Fruit fly (Drosophila melanogaster) Kc167 (cell line): ENCODE data around the gene Gyc89Da.

Experiments used
- Myc ChIP-seq: fragments of >200 bp; optimal IDR thresholded peaks from 2 replicates; lab custom pipeline; 2017; ENCODE audit warnings: missing external identifiers
- Sin3A ChIP-seq: fragments of >200 bp; optimal IDR thresholded peaks from 2 replicates; lab custom pipeline; 2018; ENCODE audit warnings: missing external identifiers
- h ChIP-seq: fragments of >200 bp; optimal IDR thresholded peaks from 3 replicates; lab custom pipeline; 2018; ENCODE audit warnings: missing external identifiers
- insv ChIP-seq: fragments of >200 bp; optimal IDR thresholded peaks from 3 replicates; lab custom pipeline; 2018; ENCODE audit warnings: missing external identifiers
- psq ChIP-seq: fragments of >200 bp; optimal IDR thresholded peaks from 2 replicates; lab custom pipeline; 2017; ENCODE audit warnings: missing external identifiers
- ttk ChIP-seq: sonication (Bioruptor generic); optimal IDR thresholded peaks from 2 replicates; lab custom pipeline; 2017; ENCODE audit warnings: missing external identifiers

Gyc89Da gene

DNA sequence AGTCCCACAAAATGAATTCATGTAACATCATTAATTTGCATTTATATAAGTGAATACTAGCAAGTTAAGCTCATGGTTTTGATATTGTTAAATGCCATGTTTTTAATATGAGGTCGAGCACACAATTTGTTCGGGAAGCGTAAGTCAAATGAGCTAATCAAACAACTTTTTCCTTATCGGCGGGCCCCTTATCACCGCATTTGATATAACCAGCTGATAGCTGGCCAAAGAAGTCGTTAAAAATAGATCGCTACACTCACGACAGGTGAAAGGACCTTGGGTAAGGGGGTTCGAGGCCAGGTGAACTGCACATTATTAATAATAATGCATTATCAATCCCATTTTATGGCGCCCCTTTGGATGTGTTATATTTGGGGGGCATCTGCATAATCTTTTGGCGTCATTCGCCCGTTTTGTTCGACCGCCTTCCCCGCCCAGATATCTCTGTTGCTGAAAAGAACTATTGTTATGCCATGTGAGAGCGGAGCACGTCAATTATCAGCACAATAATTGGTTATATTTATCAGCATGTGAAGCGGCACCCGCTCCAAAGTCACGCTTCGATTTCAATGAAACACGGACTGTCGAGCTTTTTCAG, 24.9 kb upstream of the Gyc89Da start:
- TF ChIP-seq Myc (no peak), Sin3A (lab: Kevin White, UChicago) (no peak), h (lab: Kevin White, UChicago) (no peak), insv (lab: Kevin White, UChicago) (no peak), psq (lab: Kevin White, UChicago) (no peak), ttk (lab: Kevin White, UChicago) (no peak)

DNA sequence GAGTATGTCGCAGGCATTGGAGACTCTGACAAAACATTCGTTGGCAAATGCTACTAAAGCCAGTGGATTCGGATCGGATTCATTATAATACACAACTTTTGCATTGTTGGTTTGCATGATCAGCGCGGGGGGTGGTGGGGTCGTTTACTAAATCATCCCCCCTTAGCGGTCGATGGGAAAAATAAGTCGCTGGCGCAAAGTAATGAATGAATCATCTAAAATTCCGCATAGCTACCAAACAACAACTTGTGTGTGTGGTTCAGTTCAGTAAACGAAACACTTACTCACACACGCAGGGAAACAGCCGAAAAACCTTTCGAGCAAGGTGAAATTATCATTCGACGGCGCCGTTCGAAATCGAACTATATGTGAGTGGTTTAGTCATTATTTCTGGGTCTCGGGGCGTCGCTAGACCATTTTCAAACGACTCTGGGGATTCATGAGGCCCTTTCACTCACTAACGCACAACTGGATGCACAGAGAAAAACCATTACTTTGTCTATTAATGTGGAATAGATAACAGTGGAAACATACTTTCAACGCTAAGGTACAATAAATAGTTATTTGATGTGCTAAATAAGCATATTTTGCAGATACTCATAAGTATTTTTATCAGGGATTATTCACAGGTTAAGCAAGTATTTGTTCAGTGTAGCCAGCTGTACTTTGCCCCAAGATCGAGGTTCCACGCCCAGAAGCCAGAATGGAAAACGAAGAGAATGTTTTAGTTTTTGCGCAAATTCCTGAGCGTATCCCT, 23.8 kb upstream of the Gyc89Da start:
- TF ChIP-seq psq (lab: Kevin White, UChicago), result no peak
- no peak for TF ChIP-seq insv (lab: Kevin White, UChicago)
- no peak for TF ChIP-seq h (lab: Kevin White, UChicago)
- TF ChIP-seq ttk (lab: Kevin White, UChicago), result no peak
- no peak for TF ChIP-seq Sin3A (lab: Kevin White, UChicago)
- no peak for TF ChIP-seq Myc

DNA sequence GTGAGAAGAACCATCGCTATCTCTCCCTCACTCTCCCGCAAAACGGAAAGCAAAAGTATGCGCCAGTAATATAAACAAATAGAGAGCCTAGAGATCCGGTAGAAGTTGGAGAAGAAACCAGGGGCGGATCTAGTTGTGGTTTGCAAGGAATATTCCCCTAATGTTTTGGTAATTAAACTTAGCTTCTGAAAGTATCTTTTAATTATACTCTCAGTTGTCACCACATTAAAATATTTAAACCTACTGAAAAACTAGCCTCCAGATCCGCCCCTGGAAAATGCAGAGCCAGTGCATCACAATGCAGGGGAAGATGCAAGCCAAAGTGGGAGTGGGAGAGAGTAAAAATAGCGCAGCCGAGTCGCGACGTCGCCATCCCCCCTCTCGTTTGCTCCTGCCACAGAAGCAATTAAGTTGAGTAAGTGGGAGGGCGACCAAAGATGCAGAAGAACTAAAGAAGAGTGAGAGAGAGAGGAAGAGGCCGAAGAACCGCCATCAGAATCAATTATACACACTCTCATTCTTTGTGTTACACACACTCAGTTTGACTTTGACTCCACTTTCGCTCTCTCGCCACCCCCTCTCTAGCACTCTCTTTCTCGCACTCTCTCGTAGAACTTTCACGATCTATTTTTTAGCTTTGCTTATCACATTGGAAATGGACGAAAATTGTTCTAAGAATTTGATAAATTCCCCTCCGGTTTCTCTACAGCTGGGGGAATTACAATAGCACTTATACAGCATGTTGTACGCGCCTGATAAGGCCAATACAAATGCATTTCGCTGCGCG, 23.0 kb upstream of the Gyc89Da start:
- no peak for TF ChIP-seq insv (lab: Kevin White, UChicago)
- no peak for TF ChIP-seq Myc
- TF ChIP-seq psq (lab: Kevin White, UChicago), result no peak
- TF ChIP-seq Sin3A (lab: Kevin White, UChicago), result no peak
- TF ChIP-seq h (lab: Kevin White, UChicago), result no peak
- no peak for TF ChIP-seq ttk (lab: Kevin White, UChicago)

DNA sequence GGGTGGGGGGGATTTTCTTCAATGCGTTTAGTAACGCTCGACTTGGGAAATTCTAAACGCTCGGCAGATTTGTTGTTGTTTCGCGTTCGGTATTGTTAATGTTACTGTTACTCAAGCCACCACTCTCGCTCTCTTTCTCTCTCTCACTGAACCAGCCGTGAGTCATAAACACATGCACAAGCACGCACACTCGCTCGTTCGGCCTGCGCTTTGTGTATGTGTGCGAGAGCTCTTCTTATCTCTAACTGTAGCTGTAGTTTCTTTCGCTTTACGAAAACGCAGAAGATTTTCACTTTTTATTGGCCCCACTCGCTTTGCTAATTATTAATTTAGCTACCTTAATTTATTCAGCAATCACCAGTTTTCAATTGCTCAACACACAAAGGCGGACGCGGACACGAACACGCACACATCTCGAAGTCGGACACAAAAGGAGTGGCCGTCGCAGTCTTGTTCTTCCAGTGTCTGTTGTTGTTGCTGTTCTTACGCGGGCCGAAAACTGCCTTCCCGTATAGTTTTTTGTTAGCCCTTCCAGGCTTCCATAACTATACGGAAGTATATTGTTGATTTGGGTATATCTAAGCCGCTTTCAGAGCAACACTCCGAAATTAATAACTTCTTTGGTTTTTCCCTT, 19.3 kb upstream of the Gyc89Da start:
- TF ChIP-seq ttk (lab: Kevin White, UChicago) (no peak), insv (lab: Kevin White, UChicago) (no peak), psq (lab: Kevin White, UChicago) (no peak)

DNA sequence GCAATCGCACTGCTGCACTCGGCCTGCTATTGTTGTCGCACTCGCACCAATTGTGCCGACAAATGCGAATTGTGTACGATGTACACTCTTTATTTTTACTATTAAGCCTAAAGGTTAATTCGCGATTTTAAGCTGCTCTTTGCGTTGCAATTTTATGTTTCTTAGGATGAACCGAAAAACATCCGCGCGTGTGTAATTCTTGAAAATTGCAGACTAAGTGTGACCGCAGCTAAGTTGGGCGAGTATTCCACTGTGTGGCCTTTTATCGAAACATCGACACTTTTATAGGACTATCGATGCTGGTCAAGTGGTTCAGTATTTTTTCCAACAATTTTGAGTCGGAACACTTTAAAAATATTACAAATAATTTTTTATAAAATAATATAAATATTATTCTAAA, 18.8 kb upstream of the Gyc89Da start, which contains the start of gene Pak3:
TSS of gene Pak3 (minus strand) at position 225 of the 400 bp plus-strand sequence.
- no peak for TF ChIP-seq Myc
- no peak for TF ChIP-seq ttk (lab: Kevin White, UChicago)
- no peak for TF ChIP-seq h (lab: Kevin White, UChicago)
- TF ChIP-seq psq (lab: Kevin White, UChicago), result no peak
- TF ChIP-seq insv (lab: Kevin White, UChicago), result no peak
- TF ChIP-seq Sin3A (lab: Kevin White, UChicago), result no peak

DNA sequence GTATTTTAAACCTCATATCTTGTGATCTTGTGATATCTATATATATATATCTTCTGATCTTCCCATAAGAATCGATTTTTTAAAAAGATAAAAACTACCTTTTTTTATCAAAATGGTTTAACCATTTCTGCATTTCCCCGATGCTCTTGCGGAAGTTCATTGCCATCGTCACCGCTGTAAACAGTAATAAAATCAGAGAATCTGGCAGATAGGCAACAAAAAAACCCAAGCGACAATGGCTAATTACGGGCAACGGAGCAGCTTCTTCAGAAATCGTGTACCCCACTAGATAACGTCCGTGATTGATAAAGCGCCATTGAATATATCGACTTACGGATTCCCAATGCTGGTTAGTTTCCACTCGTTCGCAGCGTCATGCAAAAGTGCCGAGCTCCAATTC, 18.2 kb upstream of the Gyc89Da start, which contains the start of gene CG10405:
TSS of gene CG10405 (plus strand) at position 301 of the 400 bp plus-strand sequence.
- no peak for TF ChIP-seq Sin3A (lab: Kevin White, UChicago)

DNA sequence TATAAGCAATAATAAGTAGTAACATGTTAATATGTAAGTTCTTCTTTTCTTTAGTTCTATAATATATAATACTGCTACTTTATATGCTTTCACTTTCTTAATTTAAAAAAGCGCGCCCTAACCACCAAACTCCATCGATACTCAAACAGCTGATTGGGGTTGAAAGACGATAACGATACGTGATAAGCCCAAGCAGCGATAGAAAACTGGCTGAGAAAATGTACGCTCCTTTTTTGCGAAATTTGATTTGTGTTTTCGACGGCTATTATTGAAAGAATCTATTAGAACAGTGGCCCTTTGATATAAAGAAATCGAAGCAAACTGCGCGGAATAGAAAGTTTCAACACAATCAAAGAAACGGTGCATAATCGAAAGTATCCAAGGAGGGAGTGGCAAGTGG, 16.5 kb upstream of the Gyc89Da start, which contains the start of gene CG14883:
TSS of gene CG14883 (plus strand) at position 178 of the 400 bp plus-strand sequence.
- TF ChIP-seq Myc, result no peak
- no peak for TF ChIP-seq ttk (lab: Kevin White, UChicago)
- no peak for TF ChIP-seq Sin3A (lab: Kevin White, UChicago)
- no peak for TF ChIP-seq insv (lab: Kevin White, UChicago)

DNA sequence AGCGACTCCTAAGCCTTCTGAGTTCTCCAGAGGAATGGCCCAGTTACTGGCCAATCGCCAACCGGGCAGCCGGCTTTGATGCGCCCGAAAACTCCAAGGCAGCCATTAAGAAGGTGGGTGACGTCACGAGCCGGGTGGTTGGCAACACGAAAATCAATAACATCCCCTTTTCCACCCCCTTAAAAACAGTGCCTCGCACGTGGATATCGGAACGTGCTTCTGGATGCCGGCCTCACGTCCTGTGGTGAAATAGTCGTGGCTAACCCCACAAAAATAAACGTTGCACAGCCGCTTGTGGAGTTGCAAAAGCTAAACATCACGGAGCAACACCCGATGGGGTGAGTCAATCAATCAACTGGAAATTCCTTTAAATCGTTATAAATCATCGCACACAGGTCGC, 15.8 kb upstream of the Gyc89Da start:
- no peak for TF ChIP-seq insv (lab: Kevin White, UChicago)
- no peak for TF ChIP-seq ttk (lab: Kevin White, UChicago)
- TF ChIP-seq h (lab: Kevin White, UChicago), result no peak
- no peak for TF ChIP-seq psq (lab: Kevin White, UChicago)
- TF ChIP-seq Sin3A (lab: Kevin White, UChicago), result no peak
- TF ChIP-seq Myc, result no peak

DNA sequence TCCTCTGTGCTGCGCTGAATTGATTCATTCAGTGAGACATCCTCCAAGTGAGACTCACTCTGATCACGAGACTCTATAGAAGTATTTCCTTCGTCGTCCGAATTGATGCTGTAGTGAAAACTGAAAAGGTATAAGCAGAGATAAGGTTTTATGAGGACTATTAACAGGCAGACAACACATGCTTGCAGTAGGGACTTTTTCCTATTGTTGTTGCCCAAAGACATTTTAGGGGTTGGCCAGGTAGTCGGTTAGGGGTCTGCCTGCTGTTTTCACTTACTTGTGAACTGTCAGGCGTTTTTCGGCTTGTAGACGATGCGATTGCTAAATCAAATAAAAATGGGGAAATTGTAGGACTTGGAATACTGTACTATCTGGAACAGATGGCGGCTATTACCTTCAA, 3.8 kb upstream of the Gyc89Da start:
- TF ChIP-seq psq (lab: Kevin White, UChicago) (no peak), Myc (no peak), ttk (lab: Kevin White, UChicago) (no peak), Sin3A (lab: Kevin White, UChicago) (no peak), insv (lab: Kevin White, UChicago) (no peak), h (lab: Kevin White, UChicago) (no peak)

DNA sequence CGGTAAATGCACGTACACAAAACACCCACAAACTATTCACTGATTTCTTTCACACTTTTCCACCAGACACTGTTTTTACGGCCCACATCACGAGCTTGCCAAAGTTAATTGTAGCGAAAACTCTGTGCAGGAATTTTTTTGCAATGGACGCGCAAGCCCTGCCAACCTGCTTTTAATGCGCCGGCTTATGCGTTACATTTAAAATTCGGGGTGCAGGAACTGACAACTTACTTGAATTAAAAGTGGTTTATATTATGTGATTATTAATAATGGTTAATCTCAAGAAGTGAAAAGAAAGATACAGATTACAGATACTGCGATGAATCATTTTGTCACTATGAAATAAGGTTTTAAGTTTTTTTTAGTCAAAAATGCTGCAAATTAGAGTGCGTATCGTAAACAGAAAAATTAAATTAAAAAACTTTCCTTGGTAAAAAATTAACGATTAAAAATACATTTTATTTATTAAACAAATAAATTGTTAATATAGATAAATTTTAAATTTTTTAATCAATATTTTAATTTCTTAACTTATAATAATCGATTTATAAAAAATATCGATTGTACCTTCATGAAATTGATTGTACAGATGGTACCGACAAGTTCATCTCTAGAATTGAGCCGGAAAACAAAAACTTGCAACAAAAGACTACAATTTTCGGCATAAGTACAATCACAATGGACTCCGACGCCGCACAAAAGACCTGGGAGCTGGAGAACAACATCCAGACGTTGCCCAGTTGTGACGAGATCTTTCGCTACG, 2.7 kb upstream of the Gyc89Da start, which contains the start of the genes CG42232 and CSN5:
TSS of gene CG42232 (minus strand) at position 163 of the 763 bp plus-strand sequence.
TSS of gene CSN5 (plus strand) at position 599 of the 763 bp plus-strand sequence.
- TF ChIP-seq ttk (lab: Kevin White, UChicago) (no peak), h (lab: Kevin White, UChicago) (no peak), Sin3A (lab: Kevin White, UChicago) (no peak), Myc (no peak), psq (lab: Kevin White, UChicago) (no peak), insv (lab: Kevin White, UChicago) (no peak)
